Fruit fly (Drosophila melanogaster) whole organism, embryonic: ENCODE measurements around the gene CG32102.
A peak's percentile ranks its signal among the peaks of the same experiment; 100 is the strongest.

ENCODE experiments used
- CG11247 ChIP-seq: fragments of 200-800 bp; sonication (Bioruptor generic); IDR thresholded peaks from 2 replicates; pipeline ENCODE4 v1.3.6; 2022; ENCODE audit warnings: missing biosample characterization, missing genetic modification characterization
- CG12769 ChIP-seq: fragments of 200-800 bp; sonication (Bioruptor generic); optimal IDR thresholded peaks from 2 replicates; lab custom pipeline; 2019; ENCODE audit warnings: missing biosample characterization, mild to moderate bottlenecking, missing genetic modification characterization, moderate library complexity
- CG15269 ChIP-seq: fragments of 200-800 bp; sonication (Bioruptor generic); optimal IDR thresholded peaks from 2 replicates; lab custom pipeline; 2018; ENCODE audit warnings: missing biosample characterization, mild to moderate bottlenecking, missing genetic modification characterization, moderate library complexity
- CG1602 ChIP-seq: fragments of 200-800 bp; sonication (Bioruptor generic); optimal IDR thresholded peaks from 3 replicates; lab custom pipeline; 2016; ENCODE audit warnings: missing biosample characterization, missing genetic modification characterization
- CG17328 ChIP-seq: fragments of 200-800 bp; sonication (Bioruptor generic); IDR thresholded peaks from 2 replicates; pipeline ENCODE4 v1.3.6; 2022; ENCODE audit warnings: missing biosample characterization, missing genetic modification characterization
- CG2129 ChIP-seq: fragments of 200-800 bp; sonication (Bioruptor generic); IDR thresholded peaks from 2 replicates; pipeline ENCODE4 v1.3.6; 2022; ENCODE audit warnings: missing biosample characterization, missing genetic modification characterization; ENCODE audit not compliant: partially characterized antibody
- CG2199 ChIP-seq: fragments of 200-800 bp; sonication (Bioruptor generic); IDR thresholded peaks from 3 replicates; pipeline ENCODE4 v1.3.6; 2022; ENCODE audit warnings: missing biosample characterization, missing genetic modification characterization
- CG2875 ChIP-seq: fragments of 200-800 bp; sonication (Bioruptor generic); optimal IDR thresholded peaks from 2 replicates; lab custom pipeline; 2017; ENCODE audit warnings: missing biosample characterization, mild to moderate bottlenecking, missing genetic modification characterization, missing genetic modification reagents
- CG3847 ChIP-seq: fragments of 200-800 bp; sonication (Bioruptor generic); IDR thresholded peaks from 2 replicates; pipeline ENCODE4 v1.3.6; 2022; ENCODE audit warnings: missing biosample characterization, missing genetic modification characterization
- CG5180 ChIP-seq: fragments of 200-800 bp; sonication (Bioruptor generic); optimal IDR thresholded peaks from 3 replicates; lab custom pipeline; 2017; ENCODE audit warnings: missing biosample characterization, missing genetic modification characterization, mild to moderate bottlenecking, moderate library complexity, missing genetic modification reagents
- CG6272 ChIP-seq: fragments of 200-800 bp; sonication (Bioruptor generic); IDR thresholded peaks from 2 replicates; pipeline ENCODE4 v1.3.6; 2022; ENCODE audit warnings: missing biosample characterization, missing genetic modification characterization
- CG6689 ChIP-seq: fragments of 200-800 bp; sonication (Bioruptor generic); IDR thresholded peaks from 2 replicates; pipeline ENCODE4 v1.3.6; 2022; ENCODE audit warnings: missing biosample characterization, missing genetic modification characterization
- CTCF ChIP-seq: fragments of 200-800 bp; sonication (Bioruptor generic); optimal IDR thresholded peaks from 2 replicates; lab custom pipeline; 2017; ENCODE audit warnings: missing biosample characterization, mild to moderate bottlenecking, missing genetic modification characterization, moderate library complexity
- Dad ChIP-seq: fragments of 200-800 bp; sonication (Bioruptor generic); optimal IDR thresholded peaks from 3 replicates; lab custom pipeline; 2016; ENCODE audit warnings: missing biosample characterization, missing genetic modification characterization
- Doc2 ChIP-seq: fragments of 200-800 bp; sonication (Bioruptor generic); IDR thresholded peaks from 2 replicates; pipeline ENCODE4 v1.3.6; 2022; ENCODE audit warnings: missing biosample characterization, missing genetic modification characterization
- Eip74EF ChIP-seq, 2 experiments: fragments of 200-800 bp in 1 of 2; fragments of >200 bp in 1 of 2; sonication (Bioruptor generic) in 1 of 2; optimal IDR thresholded peaks; 2 replicates each; lab custom pipeline; 2017 to 2019; ENCODE audit warnings: missing biosample characterization in 2 of 2, missing genetic modification characterization in 2 of 2, mild to moderate bottlenecking in 1 of 2, moderate library complexity in 1 of 2
- GATAe ChIP-seq: fragments of 200-800 bp; sonication (Bioruptor generic); conservative IDR thresholded peaks from 2 replicates; pipeline ENCODE4 v1.3.6; 2022; ENCODE audit warnings: missing biosample characterization, missing genetic modification characterization
- H2.0 ChIP-seq: fragments of 200-800 bp; sonication (Bioruptor generic); IDR thresholded peaks from 2 replicates; pipeline ENCODE4 v1.3.6; 2022; ENCODE audit warnings: missing biosample characterization, missing genetic modification characterization
- HLH54F ChIP-seq: fragments of 200-800 bp; sonication (Bioruptor generic); optimal IDR thresholded peaks from 3 replicates; lab custom pipeline; 2016; ENCODE audit warnings: missing biosample characterization, missing genetic modification characterization
- HLHmδ ChIP-seq: fragments of 200-800 bp; sonication (Bioruptor generic); optimal IDR thresholded peaks from 2 replicates; lab custom pipeline; 2018; ENCODE audit warnings: missing biosample characterization, mild to moderate bottlenecking, missing genetic modification characterization, moderate library complexity
- Hand ChIP-seq: fragments of 200-800 bp; sonication (Bioruptor generic); optimal IDR thresholded peaks from 2 replicates; lab custom pipeline; 2017; ENCODE audit warnings: mild to moderate bottlenecking, missing biosample characterization, missing genetic modification reagents, missing genetic modification characterization
- Lhr ChIP-seq: fragments of 200-800 bp; sonication (Bioruptor generic); optimal IDR thresholded peaks from 3 replicates; lab custom pipeline; 2017; ENCODE audit warnings: mild to moderate bottlenecking, missing biosample characterization, missing genetic modification reagents, missing genetic modification characterization
- MESR4 ChIP-seq: fragments of 200-800 bp; sonication (Bioruptor generic); optimal IDR thresholded peaks from 2 replicates; lab custom pipeline; 2018; ENCODE audit warnings: missing biosample characterization, mild to moderate bottlenecking, missing genetic modification characterization, moderate library complexity
- MTF-1 ChIP-seq: fragments of 200-800 bp; sonication (Bioruptor generic); optimal IDR thresholded peaks from 2 replicates; lab custom pipeline; 2018; ENCODE audit warnings: missing biosample characterization, mild to moderate bottlenecking, missing genetic modification characterization, borderline replicate concordance
- Med ChIP-seq: fragments of 200-800 bp; sonication (Bioruptor generic); peaks from one replicate; lab custom pipeline; 2016; ENCODE audit warnings: missing biosample characterization, missing genetic modification characterization, mild to moderate bottlenecking, inconsistent platforms, moderate library complexity
- Optix ChIP-seq: fragments of 200-800 bp; sonication (Bioruptor generic); IDR thresholded peaks from 3 replicates; pipeline ENCODE4 v1.3.6; 2022; ENCODE audit warnings: missing biosample characterization, missing genetic modification characterization
- bsh ChIP-seq, 2 experiments: fragments of 200-800 bp; sonication (Bioruptor generic); optimal IDR thresholded peaks; 2 replicates each; lab custom pipeline; 2017 to 2018; ENCODE audit warnings: mild to moderate bottlenecking in 2 of 2, missing biosample characterization in 2 of 2, missing genetic modification characterization in 2 of 2, moderate library complexity in 1 of 2
- chif ChIP-seq, 2 experiments: fragments of 200-800 bp; sonication (Bioruptor generic); optimal IDR thresholded peaks; 3 replicates each; lab custom pipeline; 2016; ENCODE audit warnings: missing biosample characterization in 2 of 2, missing genetic modification characterization in 2 of 2
- chm ChIP-seq: fragments of 200-800 bp; sonication (Bioruptor generic); IDR thresholded peaks from 2 replicates; pipeline ENCODE4 v1.3.6; 2022; ENCODE audit warnings: missing biosample characterization, missing genetic modification characterization
- chn ChIP-seq: fragments of 200-800 bp; sonication (Bioruptor generic); optimal IDR thresholded peaks from 2 replicates; lab custom pipeline; 2016; ENCODE audit warnings: missing biosample characterization, missing genetic modification characterization
- crol ChIP-seq: fragments of 200-800 bp; sonication (Bioruptor generic); IDR thresholded peaks from 2 replicates; pipeline ENCODE4 v1.3.6; 2022; ENCODE audit warnings: missing biosample characterization, missing genetic modification characterization
- da ChIP-seq: fragments of 200-800 bp; sonication (Bioruptor generic); optimal IDR thresholded peaks from 2 replicates; lab custom pipeline; 2016; ENCODE audit warnings: missing biosample characterization, missing genetic modification characterization
- dmrt11E ChIP-seq: fragments of 200-800 bp; sonication (Bioruptor generic); optimal IDR thresholded peaks from 3 replicates; lab custom pipeline; 2018; ENCODE audit warnings: missing biosample characterization, mild to moderate bottlenecking, missing genetic modification characterization, moderate library complexity
- emc ChIP-seq: fragments of 200-800 bp; sonication (Bioruptor generic); optimal IDR thresholded peaks from 2 replicates; lab custom pipeline; 2016; ENCODE audit warnings: missing biosample characterization, missing genetic modification characterization
- eyg ChIP-seq: fragments of 200-800 bp; sonication (Bioruptor generic); optimal IDR thresholded peaks from 3 replicates; lab custom pipeline; 2016; ENCODE audit warnings: missing biosample characterization, missing genetic modification characterization
- fru ChIP-seq: fragments of >200 bp; optimal IDR thresholded peaks from 2 replicates; lab custom pipeline; 2017
- knrl ChIP-seq: fragments of 200-800 bp; sonication (Bioruptor generic); IDR thresholded peaks from 3 replicates; pipeline ENCODE4 v1.3.6; 2022; ENCODE audit warnings: missing biosample characterization, missing genetic modification characterization; ENCODE audit not compliant: partially characterized antibody
- lmd ChIP-seq: fragments of 200-800 bp; sonication (Bioruptor generic); IDR thresholded peaks from 2 replicates; pipeline ENCODE4 v1.3.6; 2022; ENCODE audit warnings: missing biosample characterization, missing genetic modification characterization
- repo ChIP-seq: fragments of 200-800 bp; sonication (Bioruptor generic); optimal IDR thresholded peaks from 2 replicates; lab custom pipeline; 2016; ENCODE audit warnings: missing biosample characterization, missing genetic modification characterization
- rib ChIP-seq: fragments of 200-800 bp; sonication (Bioruptor generic); IDR thresholded peaks from 2 replicates; pipeline ENCODE4 v1.3.6; 2022; ENCODE audit warnings: missing biosample characterization, missing genetic modification characterization
- sc ChIP-seq, 3 experiments: fragments of >200 bp in 2 of 3; fragments of 200-800 bp in 1 of 3; sonication (Bioruptor generic) in 1 of 3; optimal IDR thresholded peaks; 2 replicates in 2 of 3; 3 replicates in 1 of 3; lab custom pipeline; 2017; ENCODE audit warnings: mild to moderate bottlenecking in 1 of 3, missing biosample characterization in 1 of 3, missing genetic modification characterization in 1 of 3, missing genetic modification reagents in 1 of 3
- sens ChIP-seq: fragments of 200-800 bp; sonication (Bioruptor generic); peaks from one replicate; lab custom pipeline; 2016; ENCODE audit warnings: missing biosample characterization, missing genetic modification characterization
- seq ChIP-seq: fragments of 200-800 bp; sonication (Bioruptor generic); IDR thresholded peaks from 2 replicates; pipeline ENCODE4 v1.3.6; 2022; ENCODE audit warnings: missing biosample characterization, missing genetic modification characterization
- sim ChIP-seq: fragments of 200-800 bp; sonication (Bioruptor generic); IDR thresholded peaks from 2 replicates; pipeline ENCODE4 v1.3.6; 2022; ENCODE audit warnings: missing biosample characterization, missing genetic modification characterization
- sima ChIP-seq: fragments of 200-800 bp; sonication (Bioruptor generic); optimal IDR thresholded peaks from 2 replicates; lab custom pipeline; 2016; ENCODE audit warnings: missing biosample characterization, missing genetic modification characterization

The CG32102 gene

dm6 chr3L:12482246-12482645 is 12.7 kb upstream of the CG32102 start, which contains the start of gene CG33725 (continued):
- no peak for TF ChIP-seq chm
- TF ChIP-seq dmrt11E, result peak; percentile 11
- TF ChIP-seq CG6689 (GFP tag; lab: Robert Waterston, UW), result no peak
- no peak for TF ChIP-seq CTCF (GFP tag; lab: Kevin White, UChicago)
- TF ChIP-seq repo (GFP tag; lab: Kevin White, UChicago), result no peak
- peak; percentile 33; the same call in 1 of the 2 replicates for TF ChIP-seq CG17328 (GFP tag; lab: Robert Waterston, UW)
- peak; percentile 87 for TF ChIP-seq Med
- TF ChIP-seq Dad, result no peak
- no peak for TF ChIP-seq CG3847
- no peak for TF ChIP-seq chn (GFP tag; lab: Kevin White, UChicago)
- TF ChIP-seq HLH54F (GFP tag; lab: Kevin White, UChicago), result no peak
- no peak for TF ChIP-seq Hand (GFP tag; lab: Kevin White, UChicago)
- no peak; the same call in 1 of the 2 replicates for TF ChIP-seq rib (GFP tag; lab: Robert Waterston, UW)
- TF ChIP-seq emc (GFP tag; lab: Kevin White, UChicago), result no peak
- TF ChIP-seq knrl (GFP tag; lab: Robert Waterston, UW), result no peak
- no peak for TF ChIP-seq seq (GFP tag; lab: Robert Waterston, UW)
- no peak for TF ChIP-seq da (GFP tag; lab: Kevin White, UChicago)
- peak; percentile 55 for TF ChIP-seq HLHmδ
- no peak for TF ChIP-seq sima (GFP tag; lab: Kevin White, UChicago)
- TF ChIP-seq CG2129 (GFP tag; lab: Robert Waterston, UW), result no peak
- TF ChIP-seq Doc2 (GFP tag; lab: Robert Waterston, UW), result no peak
- TF ChIP-seq crol (GFP tag; lab: Robert Waterston, UW), result peak; percentile 92
- peak in 1 of 2 experiments; percentile 1 for TF ChIP-seq chif (GFP tag; optimal IDR thresholded peaks at IDR 0.05; lab: Kevin White, UChicago)
- no peak for TF ChIP-seq fru (lab: Kevin White, UChicago)
- 0 out of 3 replicates have a peak, but pooled peaks have one; percentile 49 for TF ChIP-seq CG2199 (GFP tag; lab: Robert Waterston, UW)
- no peak for TF ChIP-seq MESR4 (GFP tag; lab: Kevin White, UChicago)
- no peak for TF ChIP-seq MTF-1 (GFP tag; lab: Kevin White, UChicago)
- peak; percentile 31 for TF ChIP-seq eyg (GFP tag; lab: Kevin White, UChicago)
- TF ChIP-seq H2.0 (GFP tag; lab: Robert Waterston, UW), result no peak
- no peak for TF ChIP-seq Eip74EF (GFP tag; optimal IDR thresholded peaks at IDR 0.05; lab: Kevin White, UChicago)
- no peak for TF ChIP-seq CG11247
- no peak for TF ChIP-seq CG2875 (GFP tag; lab: Kevin White, UChicago)
- TF ChIP-seq Optix (GFP tag; lab: Robert Waterston, UW), result no peak
- peak; percentile 45 for TF ChIP-seq sens (GFP tag; lab: Kevin White, UChicago)
- TF ChIP-seq CG1602 (GFP tag; lab: Kevin White, UChicago), result no peak
- no peak for TF ChIP-seq CG6272 (GFP tag; lab: Robert Waterston, UW)
- no peak for TF ChIP-seq lmd (GFP tag; lab: Robert Waterston, UW)
- peak; percentile 34 for TF ChIP-seq CG12769 (tag; lab: Kevin White, UChicago)
- TF ChIP-seq bsh (GFP tag; optimal IDR thresholded peaks at IDR 0.05; lab: Kevin White, UChicago), result peak in 1 of 2 experiments; percentile 27
- no peak for TF ChIP-seq GATAe (GFP tag; lab: Robert Waterston, UW)
- TF ChIP-seq sim (GFP tag; lab: Robert Waterston, UW), result no peak
- TF ChIP-seq CG5180 (GFP tag; lab: Kevin White, UChicago), result no peak
- TF ChIP-seq sc (optimal IDR thresholded peaks at IDR 0.05; lab: Kevin White, UChicago), result no peak
- no peak for TF ChIP-seq sc (GFP tag; optimal IDR thresholded peaks at IDR 0.05; lab: Kevin White, UChicago)
- no peak for TF ChIP-seq CG15269 (tag; lab: Kevin White, UChicago)
- no peak for TF ChIP-seq Lhr
